Worm (Caenorhabditis elegans) whole organism, young adult: ENCODE measurements around the gene rpl-29.

Source experiments
- B0336.3 ChIP-seq: fragments of 200-800 bp; sonication (Bioruptor generic); IDR thresholded peaks from 2 replicates; pipeline ENCODE4 v1.3.6; 2022; ENCODE audit warnings: missing genetic modification characterization, missing compliant biosample characterization
- C17E4.6 ChIP-seq: fragments of 200-800 bp; sonication (Bioruptor generic); IDR thresholded peaks from 2 replicates; pipeline ENCODE4 v1.3.6; 2022; ENCODE audit warnings: missing genetic modification reagents, missing genetic modification characterization, missing compliant biosample characterization
- D2030.7 ChIP-seq: fragments of 200-800 bp; sonication (Bioruptor generic); IDR thresholded peaks from 2 replicates; pipeline ENCODE4 v1.3.6; 2022; ENCODE audit warnings: missing genetic modification reagents, missing genetic modification characterization, missing compliant biosample characterization
- F33H1.4 ChIP-seq: fragments of 200-800 bp; sonication (Bioruptor generic); IDR thresholded peaks from 2 replicates; pipeline ENCODE4 v1.3.6; 2022; ENCODE audit warnings: missing genetic modification reagents, missing genetic modification characterization, missing compliant biosample characterization
- F37B4.10 ChIP-seq: fragments of 200-800 bp; sonication (Bioruptor generic); IDR thresholded peaks from 2 replicates; pipeline ENCODE4 v1.3.6; 2022; ENCODE audit warnings: missing genetic modification characterization, missing compliant biosample characterization
- F57A8.1 ChIP-seq: fragments of 200-800 bp; sonication (Bioruptor generic); optimal IDR thresholded peaks from 2 replicates; lab custom pipeline; 2018; ENCODE audit warnings: mild to moderate bottlenecking, missing genetic modification characterization, moderate library complexity, missing compliant biosample characterization
- F57C9.4 ChIP-seq: sonication (generic microtip); optimal IDR thresholded peaks from 2 replicates; lab custom pipeline; 2017; ENCODE audit warnings: mild to moderate bottlenecking, missing genetic modification characterization, missing compliant biosample characterization
- T07F8.4 ChIP-seq: sonication (generic microtip); optimal IDR thresholded peaks from 2 replicates; lab custom pipeline; 2016; ENCODE audit warnings: mild to moderate bottlenecking, missing genetic modification characterization, moderate library complexity, missing compliant biosample characterization
- Y67H2A.10 ChIP-seq: fragments of 200-800 bp; sonication (Bioruptor generic); conservative IDR thresholded peaks from 2 replicates; pipeline ENCODE4 v1.3.6; 2022; ENCODE audit warnings: missing genetic modification reagents, missing genetic modification characterization, missing compliant biosample characterization
- aptf-2 ChIP-seq: fragments of 200-800 bp; sonication (Bioruptor generic); conservative IDR thresholded peaks from 2 replicates; pipeline ENCODE4 v1.3.6; 2022; ENCODE audit warnings: missing genetic modification reagents, missing genetic modification characterization, missing compliant biosample characterization
- attf-6 ChIP-seq: fragments of 200-800 bp; sonication (Bioruptor generic); IDR thresholded peaks from 2 replicates; pipeline ENCODE4 v1.3.6; 2022; ENCODE audit warnings: missing genetic modification reagents, missing genetic modification characterization, missing compliant biosample characterization
- ccch-3 ChIP-seq: fragments of 200-800 bp; sonication (Bioruptor generic); optimal IDR thresholded peaks from 2 replicates; lab custom pipeline; 2018; ENCODE audit warnings: mild to moderate bottlenecking, missing genetic modification characterization, missing compliant biosample characterization
- cebp-2 ChIP-seq: fragments of 200-800 bp; sonication (Bioruptor generic); IDR thresholded peaks from 2 replicates; pipeline ENCODE4 v1.3.6; 2022; ENCODE audit warnings: missing genetic modification characterization, missing compliant biosample characterization
- efl-1 ChIP-seq: fragments of 150-350 bp; optimal IDR thresholded peaks from 2 replicates; lab custom pipeline; 2014; ENCODE audit warnings: missing biosample characterization, missing genetic modification reagents, missing genetic modification characterization
- egl-44 ChIP-seq: fragments of 200-800 bp; sonication (Bioruptor generic); IDR thresholded peaks from 2 replicates; pipeline ENCODE4 v1.3.6; 2022; ENCODE audit warnings: missing genetic modification reagents, missing genetic modification characterization, missing compliant biosample characterization
- egrh-3 ChIP-seq: fragments of 200-800 bp; sonication (Bioruptor generic); IDR thresholded peaks from 2 replicates; pipeline ENCODE4 v1.3.6; 2022; ENCODE audit warnings: missing genetic modification reagents, missing genetic modification characterization, missing compliant biosample characterization
- ekl-4 ChIP-seq: fragments of 200-800 bp; sonication (Bioruptor generic); IDR thresholded peaks from 2 replicates; pipeline ENCODE4 v1.3.6; 2022; ENCODE audit warnings: missing genetic modification reagents, missing genetic modification characterization, missing compliant biosample characterization
- fkh-3 ChIP-seq: sonication (generic microtip); optimal IDR thresholded peaks from 2 replicates; lab custom pipeline; 2016; ENCODE audit warnings: mild to moderate bottlenecking, missing genetic modification characterization, missing compliant biosample characterization
- hmg-1.2 ChIP-seq: fragments of 200-800 bp; sonication (Bioruptor generic); IDR thresholded peaks from 2 replicates; pipeline ENCODE4 v1.3.6; 2022; ENCODE audit warnings: missing genetic modification reagents, missing genetic modification characterization, missing compliant biosample characterization
- hmg-20 ChIP-seq: fragments of 200-800 bp; sonication (Bioruptor generic); IDR thresholded peaks from 2 replicates; pipeline ENCODE4 v1.3.6; 2022; ENCODE audit warnings: missing genetic modification reagents, missing genetic modification characterization, missing compliant biosample characterization
- let-526 ChIP-seq: fragments of 200-800 bp; sonication (Bioruptor generic); IDR thresholded peaks from 2 replicates; pipeline ENCODE4 v1.3.6; 2022; ENCODE audit warnings: missing genetic modification reagents, missing genetic modification characterization, missing compliant biosample characterization
- lin-40 ChIP-seq: sonication (generic microtip); optimal IDR thresholded peaks from 2 replicates; lab custom pipeline; 2016; ENCODE audit warnings: missing genetic modification characterization, mild to moderate bottlenecking, missing compliant biosample characterization, missing genotype, missing genetic modification reagents
- lin-54 ChIP-seq: fragments of 200-800 bp; sonication (Bioruptor generic); optimal IDR thresholded peaks from 2 replicates; lab custom pipeline; 2018; ENCODE audit warnings: mild to moderate bottlenecking, missing genetic modification characterization, missing compliant biosample characterization
- lsl-1 ChIP-seq: fragments of 200-800 bp; sonication (Bioruptor generic); optimal IDR thresholded peaks from 2 replicates; lab custom pipeline; 2018; ENCODE audit warnings: mild to moderate bottlenecking, missing genetic modification characterization, moderate library complexity, missing compliant biosample characterization
- lsy-27 ChIP-seq: sonication (generic microtip); optimal IDR thresholded peaks from 2 replicates; lab custom pipeline; 2017; ENCODE audit warnings: missing genetic modification characterization, mild to moderate bottlenecking, missing compliant biosample characterization, antibody characterized with exemption, missing genotype, borderline replicate concordance; ENCODE audit not compliant: insufficient read depth
- madf-3 ChIP-seq: fragments of 200-800 bp; sonication (Bioruptor generic); IDR thresholded peaks from 2 replicates; pipeline ENCODE4 v1.3.6; 2022; ENCODE audit warnings: missing genetic modification reagents, missing genetic modification characterization, missing compliant biosample characterization
- mel-28 ChIP-seq: sonication (generic microtip); optimal IDR thresholded peaks from 2 replicates; lab custom pipeline; 2016; ENCODE audit warnings: borderline replicate concordance, mild to moderate bottlenecking, missing genetic modification characterization, missing compliant biosample characterization
- nhr-120 ChIP-seq: fragments of 200-800 bp; sonication (Bioruptor generic); IDR thresholded peaks from 2 replicates; pipeline ENCODE4 v1.3.6; 2022; ENCODE audit warnings: missing genetic modification characterization, missing compliant biosample characterization
- nhr-90 ChIP-seq: sonication (generic microtip); optimal IDR thresholded peaks from 2 replicates; lab custom pipeline; 2016; ENCODE audit warnings: missing genotype, mild to moderate bottlenecking, missing genetic modification characterization, missing compliant biosample characterization
- pbrm-1 ChIP-seq: fragments of 200-800 bp; sonication (Bioruptor generic); IDR thresholded peaks from 2 replicates; pipeline ENCODE4 v1.3.6; 2022; ENCODE audit warnings: missing genetic modification reagents, missing genetic modification characterization, missing compliant biosample characterization
- rec-8 ChIP-seq, 2 experiments: sonication (generic microtip); optimal IDR thresholded peaks; 2 replicates each; lab custom pipeline; 2016; ENCODE audit warnings: mild to moderate bottlenecking in 2 of 2, missing genetic modification characterization in 2 of 2, missing genetic modification reagents in 2 of 2, missing genotype in 2 of 2, missing biosample characterization in 1 of 2, missing compliant biosample characterization in 1 of 2, moderate library complexity in 1 of 2
- snpc-1.1 ChIP-seq: sonication (generic microtip); optimal IDR thresholded peaks from 2 replicates; lab custom pipeline; 2017; ENCODE audit warnings: missing genetic modification characterization, mild to moderate bottlenecking, missing compliant biosample characterization, antibody characterized with exemption, moderate library complexity, missing genotype, missing genetic modification reagents; ENCODE audit not compliant: insufficient read depth
- snpc-3.4 ChIP-seq: sonication (generic microtip); optimal IDR thresholded peaks from 2 replicates; lab custom pipeline; 2017; ENCODE audit warnings: missing genetic modification characterization, mild to moderate bottlenecking, missing compliant biosample characterization, antibody characterized with exemption, moderate library complexity, missing genotype, missing genetic modification reagents
- snpc-4 ChIP-seq, 5 experiments: fragments of 150-350 bp in 1 of 5; sonication (generic microtip) in 4 of 5; optimal IDR thresholded peaks; 2 replicates each; lab custom pipeline; 2014 to 2018; ENCODE audit warnings: missing genetic modification characterization in 5 of 5, missing biosample characterization in 3 of 5, antibody characterized with exemption in 2 of 5, mild to moderate bottlenecking in 2 of 5, missing compliant biosample characterization in 2 of 5, missing genotype in 2 of 5, moderate library complexity in 2 of 5, missing genetic modification reagents in 1 of 5
- tbp1 ChIP-seq: fragments of 200-800 bp; sonication (Bioruptor generic); optimal IDR thresholded peaks from 2 replicates; lab custom pipeline; 2018; ENCODE audit warnings: mild to moderate bottlenecking, missing genetic modification characterization, missing compliant biosample characterization
- tlf-1 ChIP-seq: fragments of 200-800 bp; sonication (Bioruptor generic); optimal IDR thresholded peaks from 2 replicates; lab custom pipeline; 2018; ENCODE audit warnings: mild to moderate bottlenecking, missing genetic modification characterization, missing compliant biosample characterization
- xnd-1 ChIP-seq: sonication (generic microtip); optimal IDR thresholded peaks from 2 replicates; lab custom pipeline; 2016; ENCODE audit warnings: missing genotype, missing genetic modification reagents, missing genetic modification characterization, missing compliant biosample characterization
- zfh-2 ChIP-seq: fragments of 200-800 bp; sonication (Bioruptor generic); conservative IDR thresholded peaks from 2 replicates; pipeline ENCODE4 v1.3.6; 2022; ENCODE audit warnings: missing genetic modification reagents, missing genetic modification characterization, missing compliant biosample characterization
- ztf-26 ChIP-seq: sonication (generic microtip); optimal IDR thresholded peaks from 2 replicates; lab custom pipeline; 2017; ENCODE audit warnings: missing genetic modification characterization, missing compliant biosample characterization

The rpl-29 gene

ce11 chrIV:13883922-13884321 lies 1.9 kb downstream of the rpl-29 start:
- TF ChIP-seq attf-6 (GFP tag; lab: Robert Waterston, UW), result peak; percentile 69
- no peak for TF ChIP-seq nhr-90 (tag; lab: Kevin White, UChicago)
- TF ChIP-seq hmg-20 (GFP tag; lab: Robert Waterston, UW), result no peak
- no peak for TF ChIP-seq snpc-4 (GFP tag; optimal IDR thresholded peaks at IDR 0.05; lab: Kevin White, UChicago)
- TF ChIP-seq snpc-4 (tag; optimal IDR thresholded peaks at IDR 0.05; lab: Kevin White, UChicago), result peak in 1 of 4 experiments; percentile 50
- TF ChIP-seq, all 124 proteins: peak for 2

- TF ChIP-seq lsl-1 (peak; percentile 17), zfh-2 (GFP tag; lab: Robert Waterston, UW) (peak; percentile 32; the same call in 1 of the 2 replicates), F37B4.10 (GFP tag; lab: Robert Waterston, UW) (0 out of 2 replicates have a peak, but pooled peaks have one; percentile 1), madf-3 (GFP tag; lab: Robert Waterston, UW) (0 out of 2 replicates have a peak, but pooled peaks have one; percentile 6), F33H1.4 (GFP tag; lab: Robert Waterston, UW) (peak; percentile 62)
These were observed 2.4 kb downstream of the rpl-29 start for ce11 chrIV:13884435-13884834.

ce11 chrIV:13884875-13885274 lies 2.9 kb downstream of the rpl-29 start:
- TF ChIP-seq lsl-1, result peak; percentile 6
- TF ChIP-seq hmg-1.2, result peak; percentile 68
- TF ChIP-seq tbp1, result peak; percentile 1
- peak; percentile 73 for TF ChIP-seq pbrm-1
- TF ChIP-seq snpc-1.1, result peak; percentile 30
- peak; percentile 94 for TF ChIP-seq attf-6 (GFP tag; lab: Robert Waterston, UW)
- peak; percentile 29 for TF ChIP-seq snpc-4 (GFP tag; optimal IDR thresholded peaks at IDR 0.05; lab: Kevin White, UChicago)
- TF ChIP-seq snpc-4 (tag; optimal IDR thresholded peaks at IDR 0.05; lab: Kevin White, UChicago), result peak in 2 of 4 experiments; percentile 38 to 89

DNA sequence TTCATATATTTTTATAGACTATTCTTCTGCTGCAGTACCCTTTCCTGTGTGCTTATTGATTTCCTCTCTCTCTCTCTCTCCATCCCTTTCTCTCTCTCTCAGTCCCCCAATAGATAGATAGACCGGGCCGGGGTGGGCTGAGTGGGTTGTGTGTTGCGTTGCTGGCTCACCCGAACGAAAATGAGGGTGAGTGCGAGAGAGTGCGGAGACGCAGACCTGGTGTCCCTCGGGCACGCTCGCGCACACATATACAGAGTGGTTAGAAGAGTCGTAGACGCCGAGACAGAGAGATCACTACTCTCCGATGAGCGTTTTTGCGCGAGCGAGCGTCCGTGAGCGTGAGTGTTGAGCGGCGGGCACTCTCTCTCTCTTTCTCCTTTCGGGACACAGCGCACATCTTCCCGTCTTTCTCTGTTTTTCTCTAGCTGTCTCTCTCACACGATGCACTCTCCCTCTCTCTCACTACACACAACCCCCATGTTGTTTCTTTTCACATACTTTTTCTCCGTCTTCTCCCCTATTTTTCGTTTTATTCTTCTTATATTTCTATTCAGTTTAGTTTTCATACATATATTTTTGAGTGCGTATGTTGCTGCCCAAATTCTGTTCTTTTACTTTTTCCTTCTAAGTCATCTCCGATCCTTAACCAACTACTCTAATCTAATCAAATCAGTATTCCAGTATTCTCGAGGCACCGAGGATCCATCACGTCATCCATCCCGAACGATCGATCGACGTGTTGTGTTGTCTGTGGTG lies 5.6 kb downstream of the rpl-29 start, which contains the start of gene lin-66:
TSS of gene lin-66 (plus strand) at position 672 of the 756 bp plus-strand sequence.
- TF ChIP-seq F57A8.1 (GFP tag; lab: Kevin White, UChicago) (no peak), efl-1 (GFP tag; lab: Kevin White, UChicago) (no peak), B0336.3 (GFP tag; lab: Robert Waterston, UW) (peak; percentile 94), Y67H2A.10 (GFP tag; lab: Robert Waterston, UW) (peak; percentile 84), pbrm-1 (peak; percentile 78; the same call in 1 of the 2 replicates), egrh-3 (GFP tag; lab: Robert Waterston, UW) (peak; percentile 88), egl-44 (GFP tag; lab: Robert Waterston, UW) (peak; percentile 64; the same call in 1 of the 2 replicates), nhr-120 (GFP tag; lab: Robert Waterston, UW) (no peak), let-526 (GFP tag; lab: Robert Waterston, UW) (peak; percentile 50; the same call in 1 of the 2 replicates), fkh-3 (tag; lab: Kevin White, UChicago) (no peak), lin-40 (peak; percentile 91), mel-28 (tag; lab: Kevin White, UChicago) (no peak), cebp-2 (GFP tag; lab: Robert Waterston, UW) (peak; percentile 93), attf-6 (GFP tag; lab: Robert Waterston, UW) (no peak), ztf-26 (tag; lab: Kevin White, UChicago) (peak; percentile 87), tlf-1 (GFP tag; lab: Kevin White, UChicago) (peak; percentile 65), rec-8 (tag; optimal IDR thresholded peaks at IDR 0.05; lab: Kevin White, UChicago) (peak in 1 of 2 experiments; percentile 28), D2030.7 (GFP tag; lab: Robert Waterston, UW) (no peak), ekl-4 (GFP tag; lab: Robert Waterston, UW) (peak; percentile 84), lin-54 (GFP tag; lab: Kevin White, UChicago) (peak; percentile 58), ccch-3 (GFP tag; lab: Kevin White, UChicago) (no peak), aptf-2 (GFP tag; lab: Robert Waterston, UW) (no peak; the same call in 1 of the 2 replicates), F57C9.4 (no peak), xnd-1 (tag; lab: Kevin White, UChicago) (no peak), snpc-3.4 (tag; lab: Kevin White, UChicago) (no peak), C17E4.6 (GFP tag; lab: Robert Waterston, UW) (peak; percentile 38; the same call in 1 of the 2 replicates), T07F8.4 (tag; lab: Kevin White, UChicago) (no peak), nhr-90 (tag; lab: Kevin White, UChicago) (peak; percentile 69), lsy-27 (tag; lab: Kevin White, UChicago) (no peak), tbp1 (peak; percentile 53)
